Worm (Caenorhabditis elegans): ENCODE measurements around the gene let-23.

Gene let-23

DNA sequence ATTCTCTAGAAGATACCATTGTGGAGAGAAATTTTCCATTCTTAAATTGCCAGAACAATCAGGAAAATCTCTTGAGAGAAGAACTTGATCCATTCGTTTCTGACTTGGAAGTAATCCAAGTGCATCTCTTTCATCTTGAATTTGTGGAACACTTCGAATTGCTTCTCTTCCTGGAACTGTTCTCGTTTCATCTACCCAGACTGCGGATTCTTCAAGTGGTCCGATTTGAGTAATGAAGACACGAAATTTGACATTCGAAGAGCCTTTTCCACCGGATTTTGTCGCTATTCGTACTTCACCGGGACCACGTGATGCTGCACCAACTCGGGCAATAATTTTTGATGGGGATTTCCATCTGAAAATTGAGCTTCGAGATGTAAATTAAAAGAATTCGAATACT, 20.8 kb upstream of the let-23 start:
- TF ChIP-seq klf-2 (GFP tag; conservative IDR thresholded peaks at IDR 0.05), result no peak
- no peak for TF ChIP-seq flt-1 (GFP tag; IDR thresholded peaks at IDR 0.05)
- TF ChIP-seq ref-1 (GFP tag; conservative IDR thresholded peaks at IDR 0.05), result no peak
- TF ChIP-seq med-1 (GFP tag; optimal IDR thresholded peaks at IDR 0.05; ENCODE audit: insufficient read depth), result no peak
- TF ChIP-seq tab-1 (GFP tag; IDR thresholded peaks at IDR 0.05), result no peak
- TF ChIP-seq T22C8.4 (GFP tag; IDR thresholded peaks at IDR 0.05), result no peak
- TF ChIP-seq ztf-23 (GFP tag; IDR thresholded peaks at IDR 0.05), result no peak
- TF ChIP-seq ztf-29 (GFP tag; IDR thresholded peaks at IDR 0.05), result no peak
- TF ChIP-seq cog-1 (tag; optimal IDR thresholded peaks at IDR 0.05), result no peak

DNA sequence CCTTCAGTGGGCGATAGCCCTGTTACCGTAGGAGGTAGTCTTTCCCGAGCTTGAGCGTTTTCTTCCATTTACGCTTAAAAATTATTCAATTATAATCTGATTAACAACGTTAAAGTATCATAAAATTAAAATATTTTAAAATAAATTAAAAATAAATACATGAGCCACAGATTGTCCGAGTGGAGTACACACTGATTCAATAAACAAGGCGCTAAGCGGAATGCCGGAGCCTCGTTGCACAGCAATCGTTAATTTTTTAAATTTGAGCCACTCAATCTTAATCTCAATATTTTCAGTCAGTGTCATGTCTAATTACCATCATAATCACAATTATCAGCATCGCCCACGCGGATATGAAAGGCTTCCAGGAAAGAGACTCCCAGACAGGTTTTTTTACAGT, 20.2 kb upstream of the let-23 start, which contains the start of the genes sec-5 and pir-1:
Gene sec-5, minus strand, starts transcription at position 73 of the 400 bp plus-strand sequence.
Gene pir-1, plus strand, starts transcription at position 221 of the 400 bp plus-strand sequence.
- no peak for TF ChIP-seq ztf-23 (GFP tag; IDR thresholded peaks at IDR 0.05)
- TF ChIP-seq flt-1 (GFP tag; IDR thresholded peaks at IDR 0.05), result 0 out of 2 replicates have a peak, but pooled peaks have one; percentile 26

DNA sequence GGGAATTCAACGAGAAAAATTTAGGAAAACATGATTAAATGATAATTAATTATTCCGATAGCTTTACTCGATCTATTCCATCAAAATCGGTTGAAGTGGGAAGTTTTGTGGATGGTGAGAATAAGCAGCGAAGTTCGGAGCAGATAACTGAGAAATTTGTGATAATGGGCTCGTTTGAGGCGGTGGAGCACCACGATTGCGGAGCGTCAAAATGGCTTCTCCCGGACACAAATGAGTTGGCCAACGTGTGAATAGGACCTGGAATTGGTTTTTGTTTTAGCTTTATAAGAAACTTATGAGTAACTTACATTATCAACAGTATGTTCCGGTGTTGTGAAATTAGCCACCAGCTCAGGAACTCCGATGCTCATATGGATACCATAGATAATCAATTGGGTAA, 18.5 kb upstream of the let-23 start:
- TF ChIP-seq tab-1 (GFP tag; IDR thresholded peaks at IDR 0.05), result peak; percentile 61; the same call in 1 of the 2 replicates
- TF ChIP-seq med-1 (GFP tag; optimal IDR thresholded peaks at IDR 0.05; ENCODE audit: insufficient read depth), result no peak

DNA sequence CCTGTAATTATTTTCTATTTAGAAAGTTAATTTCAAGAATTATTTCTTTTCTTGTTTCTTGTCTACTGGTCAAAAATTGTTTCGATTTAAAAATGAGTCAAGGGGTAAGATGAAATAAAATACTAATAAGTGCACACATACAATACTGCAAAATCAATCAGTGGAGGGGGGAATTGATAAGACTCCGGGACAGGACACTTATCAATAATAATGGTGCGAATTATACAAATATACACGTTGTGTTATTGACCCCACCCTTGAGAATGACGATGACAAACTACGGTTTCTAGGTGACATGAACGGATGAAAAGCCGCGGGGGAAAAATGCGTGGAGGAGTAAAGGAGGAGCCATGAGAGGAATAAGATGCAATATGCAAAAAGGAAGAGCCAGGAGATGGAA, 16.2 kb upstream of the let-23 start:
- no peak for TF ChIP-seq klf-2 (GFP tag; conservative IDR thresholded peaks at IDR 0.05)
- no peak for TF ChIP-seq tab-1 (GFP tag; IDR thresholded peaks at IDR 0.05)
- TF ChIP-seq flt-1 (GFP tag; IDR thresholded peaks at IDR 0.05), result no peak
- TF ChIP-seq ztf-29 (GFP tag; IDR thresholded peaks at IDR 0.05), result no peak
- no peak for TF ChIP-seq ztf-23 (GFP tag; IDR thresholded peaks at IDR 0.05)
- no peak for TF ChIP-seq T22C8.4 (GFP tag; IDR thresholded peaks at IDR 0.05)

DNA sequence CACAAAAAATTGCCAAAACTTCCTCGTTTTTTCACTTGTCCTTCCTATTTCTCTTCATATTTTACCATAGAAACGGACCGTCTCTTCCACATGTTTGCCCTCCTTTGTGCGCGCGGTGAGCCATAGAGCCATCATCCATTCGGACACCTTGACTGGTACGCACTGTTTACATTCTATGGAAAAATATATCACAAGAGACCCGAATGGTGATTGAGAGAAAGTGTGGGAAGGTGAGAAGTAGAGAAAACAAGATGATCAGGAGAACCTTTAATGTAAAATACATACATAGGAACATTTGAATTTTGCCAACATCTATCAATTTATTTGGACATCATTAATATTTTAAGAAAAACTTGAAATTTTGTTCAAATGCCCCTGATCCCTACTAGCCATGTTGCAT, 11.4 kb upstream of the let-23 start:
- no peak for TF ChIP-seq ztf-23 (GFP tag; IDR thresholded peaks at IDR 0.05)
- TF ChIP-seq flt-1 (GFP tag; IDR thresholded peaks at IDR 0.05), result no peak
- no peak for TF ChIP-seq T22C8.4 (GFP tag; IDR thresholded peaks at IDR 0.05)
- no peak for TF ChIP-seq med-1 (GFP tag; optimal IDR thresholded peaks at IDR 0.05; ENCODE audit: insufficient read depth)
- TF ChIP-seq tab-1 (GFP tag; IDR thresholded peaks at IDR 0.05), result no peak
- TF ChIP-seq klf-2 (GFP tag; conservative IDR thresholded peaks at IDR 0.05), result no peak
- no peak for TF ChIP-seq ztf-29 (GFP tag; IDR thresholded peaks at IDR 0.05)
- TF ChIP-seq cog-1 (tag; optimal IDR thresholded peaks at IDR 0.05), result no peak
- no peak for TF ChIP-seq ref-1 (GFP tag; conservative IDR thresholded peaks at IDR 0.05)

DNA sequence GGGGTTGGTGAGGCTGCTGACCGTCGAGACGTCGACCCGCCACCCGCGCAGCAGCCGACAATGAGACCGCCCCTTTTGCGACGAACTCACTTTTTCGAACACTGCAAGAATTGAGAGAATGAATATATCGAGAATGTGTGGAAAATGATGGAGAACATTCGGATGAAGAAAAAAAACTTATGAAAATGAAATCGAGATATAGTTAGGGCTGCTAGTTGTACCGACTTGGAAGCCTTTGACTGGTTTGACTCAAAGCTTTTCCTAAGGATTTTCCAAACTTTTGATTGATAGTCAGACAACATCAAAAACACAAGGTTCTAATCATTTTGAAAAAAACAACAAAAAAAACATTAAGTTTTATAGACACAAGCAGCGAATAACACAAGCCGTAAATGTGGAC, 8.9 kb upstream of the let-23 start, which contains the start of gene sym-2:
Gene sym-2, minus strand, starts transcription at position 101 of the 400 bp plus-strand sequence.
- no peak for TF ChIP-seq ztf-23 (GFP tag; IDR thresholded peaks at IDR 0.05)
- TF ChIP-seq tab-1 (GFP tag; IDR thresholded peaks at IDR 0.05), result no peak
- TF ChIP-seq ref-1 (GFP tag; conservative IDR thresholded peaks at IDR 0.05), result no peak
- no peak for TF ChIP-seq cog-1 (tag; optimal IDR thresholded peaks at IDR 0.05)
- no peak for TF ChIP-seq flt-1 (GFP tag; IDR thresholded peaks at IDR 0.05)
- TF ChIP-seq T22C8.4 (GFP tag; IDR thresholded peaks at IDR 0.05), result no peak
- no peak for TF ChIP-seq klf-2 (GFP tag; conservative IDR thresholded peaks at IDR 0.05)
- no peak for TF ChIP-seq med-1 (GFP tag; optimal IDR thresholded peaks at IDR 0.05; ENCODE audit: insufficient read depth)

DNA sequence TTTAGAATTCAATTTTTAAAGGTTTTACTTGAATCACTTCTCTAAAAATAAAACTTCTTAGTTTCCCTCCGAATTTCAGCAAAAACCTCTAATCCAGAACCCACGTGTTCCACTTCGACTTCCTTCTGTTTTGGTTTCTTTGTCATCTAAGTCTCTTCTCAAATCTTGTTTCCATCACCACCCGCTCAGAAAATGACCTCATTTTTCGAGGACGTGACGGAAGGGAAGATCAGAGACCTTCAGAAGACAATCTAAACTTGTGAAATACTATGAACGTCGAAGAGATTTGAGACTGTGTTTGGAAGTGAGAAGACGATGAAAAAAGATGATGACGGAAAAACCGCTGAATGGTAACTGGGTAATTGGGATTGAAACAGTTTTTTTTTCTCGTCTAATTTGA, 7.7 kb upstream of the let-23 start:
- TF ChIP-seq cog-1 (tag; optimal IDR thresholded peaks at IDR 0.05) (no peak), ztf-29 (GFP tag; IDR thresholded peaks at IDR 0.05) (no peak), med-1 (GFP tag; optimal IDR thresholded peaks at IDR 0.05; ENCODE audit: insufficient read depth) (no peak), ztf-23 (GFP tag; IDR thresholded peaks at IDR 0.05) (no peak), klf-2 (GFP tag; conservative IDR thresholded peaks at IDR 0.05) (no peak), T22C8.4 (GFP tag; IDR thresholded peaks at IDR 0.05) (no peak), ref-1 (GFP tag; conservative IDR thresholded peaks at IDR 0.05) (no peak), tab-1 (GFP tag; IDR thresholded peaks at IDR 0.05) (no peak), flt-1 (GFP tag; IDR thresholded peaks at IDR 0.05) (no peak)

DNA sequence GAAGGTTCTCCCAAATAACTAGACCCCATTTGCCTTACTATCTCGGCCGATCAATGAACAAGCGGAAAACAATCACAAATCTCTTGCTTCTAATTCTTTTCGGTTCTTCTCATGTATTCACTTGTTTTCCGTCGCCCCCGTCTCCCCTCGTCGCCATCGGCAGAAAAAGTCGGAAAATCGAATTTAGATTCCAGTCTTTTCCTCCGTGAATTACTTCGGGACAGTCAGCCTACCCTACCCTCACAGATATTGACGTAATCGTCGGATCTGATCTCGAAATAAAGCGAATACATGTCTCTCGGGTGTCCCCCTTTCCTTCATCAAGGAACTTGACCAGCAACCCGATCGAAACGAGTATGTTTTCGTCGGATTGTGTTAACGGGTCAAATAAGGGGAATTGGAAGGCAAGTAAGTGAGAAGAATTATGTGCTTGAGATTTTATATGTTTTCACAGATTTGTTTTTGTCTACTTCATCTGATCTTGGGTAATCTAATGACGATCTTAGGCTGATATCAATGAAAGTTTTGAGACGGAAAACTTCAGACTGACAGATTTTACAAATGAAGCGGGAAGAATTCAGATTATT, 6.7 kb upstream of the let-23 start:
- no peak for TF ChIP-seq ztf-29 (GFP tag; IDR thresholded peaks at IDR 0.05)
- no peak for TF ChIP-seq T22C8.4 (GFP tag; IDR thresholded peaks at IDR 0.05)
- TF ChIP-seq ref-1 (GFP tag; conservative IDR thresholded peaks at IDR 0.05), result no peak

DNA sequence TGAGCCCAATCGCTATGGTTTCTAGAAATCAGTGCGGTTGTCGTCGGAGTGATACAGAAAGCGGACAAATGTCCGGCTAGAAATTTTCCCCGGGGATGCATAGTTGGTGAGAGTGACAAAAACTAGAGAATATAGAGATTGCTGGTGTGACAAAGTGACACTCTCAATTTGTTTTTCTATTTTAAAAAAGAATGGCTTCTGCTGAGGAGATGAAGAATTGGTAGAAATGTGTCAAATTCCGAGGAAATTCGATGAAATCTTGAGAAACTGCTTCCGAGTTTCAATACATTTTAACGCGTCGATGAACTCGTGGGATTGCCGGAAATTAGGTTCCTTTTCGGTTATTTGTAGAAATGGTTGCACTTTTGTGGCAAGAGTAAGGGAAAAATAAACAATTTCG, 3.1 kb upstream of the let-23 start, which contains the start of gene twk-4:
Gene twk-4, minus strand, starts transcription at position 101 of the 400 bp plus-strand sequence.
- TF ChIP-seq cog-1 (tag; optimal IDR thresholded peaks at IDR 0.05) (no peak), tab-1 (GFP tag; IDR thresholded peaks at IDR 0.05) (no peak), T22C8.4 (GFP tag; IDR thresholded peaks at IDR 0.05) (no peak), flt-1 (GFP tag; IDR thresholded peaks at IDR 0.05) (no peak), ztf-23 (GFP tag; IDR thresholded peaks at IDR 0.05) (no peak), med-1 (GFP tag; optimal IDR thresholded peaks at IDR 0.05; ENCODE audit: insufficient read depth) (no peak), klf-2 (GFP tag; conservative IDR thresholded peaks at IDR 0.05) (no peak), ref-1 (GFP tag; conservative IDR thresholded peaks at IDR 0.05) (no peak), ztf-29 (GFP tag; IDR thresholded peaks at IDR 0.05) (no peak)

DNA sequence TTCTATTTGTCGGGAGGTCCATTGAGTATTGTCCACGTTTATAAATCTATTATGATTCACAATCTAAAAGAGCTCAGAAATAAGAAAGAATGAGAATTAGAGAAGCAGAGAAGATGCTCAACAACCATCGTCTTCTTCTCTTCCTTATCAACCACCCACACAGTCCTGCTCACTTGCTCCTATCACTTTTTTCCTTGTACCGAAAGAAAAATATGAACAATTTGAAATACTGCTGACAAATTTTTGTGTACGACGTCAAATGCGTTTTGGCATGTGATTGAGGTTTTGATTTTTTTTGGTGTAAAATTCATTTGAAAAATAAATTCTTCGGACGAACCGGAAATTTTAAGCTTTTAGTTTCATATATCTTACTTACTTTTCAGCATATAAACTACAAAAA, 987 bp upstream of the let-23 start:
- no peak for TF ChIP-seq T22C8.4 (GFP tag; IDR thresholded peaks at IDR 0.05)
- TF ChIP-seq klf-2 (GFP tag; conservative IDR thresholded peaks at IDR 0.05), result no peak
- TF ChIP-seq tab-1 (GFP tag; IDR thresholded peaks at IDR 0.05), result no peak
- TF ChIP-seq ref-1 (GFP tag; conservative IDR thresholded peaks at IDR 0.05), result no peak
- no peak for TF ChIP-seq cog-1 (tag; optimal IDR thresholded peaks at IDR 0.05)
- TF ChIP-seq ztf-23 (GFP tag; IDR thresholded peaks at IDR 0.05), result no peak
- no peak for TF ChIP-seq flt-1 (GFP tag; IDR thresholded peaks at IDR 0.05)
- TF ChIP-seq med-1 (GFP tag; optimal IDR thresholded peaks at IDR 0.05; ENCODE audit: insufficient read depth), result no peak
- TF ChIP-seq ztf-29 (GFP tag; IDR thresholded peaks at IDR 0.05), result no peak
